Worm (Caenorhabditis elegans): ENCODE measurements around the gene col-119.

The col-119 gene

DNA sequence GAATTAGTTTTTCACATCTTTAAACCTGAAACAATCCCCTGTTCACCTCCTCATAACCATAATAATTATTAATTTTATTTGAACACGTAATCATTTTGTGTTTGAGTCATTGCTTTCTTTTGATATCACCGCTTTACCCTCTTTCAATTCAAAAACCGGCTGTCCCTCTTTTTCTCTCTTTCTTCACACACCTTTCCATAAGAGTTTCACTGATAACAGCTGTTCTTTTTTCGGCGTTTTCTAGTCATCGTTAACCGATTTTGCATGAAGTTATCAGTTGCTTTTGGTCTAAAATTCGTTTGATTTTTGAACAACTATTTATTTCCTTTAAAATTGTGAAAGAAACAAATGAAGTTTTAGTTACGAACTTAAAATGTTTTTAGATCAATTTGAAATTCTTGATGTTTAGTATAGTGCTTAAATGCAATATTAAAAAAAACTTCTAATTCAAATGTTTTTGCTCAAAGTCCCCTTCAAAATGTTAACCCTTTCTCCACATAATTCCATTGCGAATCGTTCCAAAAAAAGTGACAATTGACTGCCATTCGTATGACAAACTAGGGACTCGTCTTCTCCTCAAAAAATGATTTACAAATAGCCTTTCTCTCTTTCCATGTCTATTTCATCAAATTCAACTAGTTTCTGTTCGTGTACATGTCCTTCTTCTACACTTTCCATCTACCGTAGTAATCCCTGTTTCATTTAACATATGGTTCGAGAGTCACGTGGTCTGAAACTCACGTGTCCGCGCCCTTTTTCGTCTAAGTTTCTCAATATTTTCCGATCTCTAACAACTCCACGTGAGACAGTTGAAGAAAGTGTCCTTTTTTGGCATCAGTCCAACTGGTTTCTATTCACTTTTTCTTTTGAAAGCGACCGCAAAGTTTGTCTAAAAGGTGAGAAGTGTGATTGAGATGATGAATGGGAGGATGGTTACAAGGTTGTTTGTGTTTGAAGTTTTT lies 30.2 kb downstream of the col-119 start (continued):
- TF ChIP-seq ets-4 (GFP tag; optimal IDR thresholded peaks at IDR 0.05) (no peak), ztf-3 (GFP tag; optimal IDR thresholded peaks at IDR 0.05) (no peak), aptf-3 (GFP tag; IDR thresholded peaks at IDR 0.05) (no peak), rcor-1 (GFP tag; IDR thresholded peaks at IDR 0.05) (no peak), zfh-2 (GFP tag; conservative IDR thresholded peaks at IDR 0.05) (no peak), ceh-91 (GFP tag; IDR thresholded peaks at IDR 0.05) (no peak), nhr-80 (tag; optimal IDR thresholded peaks at IDR 0.05) (peak; percentile 66), bed-2 (GFP tag; IDR thresholded peaks at IDR 0.05) (no peak), lin-40 (tag; optimal IDR thresholded peaks at IDR 0.05) (peak; percentile 94), rec-8 (tag; optimal IDR thresholded peaks at IDR 0.05) (no peak), die-1 (tag; optimal IDR thresholded peaks at IDR 0.05) (peak; percentile 19), ZK185.1 (tag; optimal IDR thresholded peaks at IDR 0.05; ENCODE audit: poor library complexity, severe bottlenecking) (no peak), F10E7.11 (tag; optimal IDR thresholded peaks at IDR 0.05) (no peak), ztf-26 (tag; optimal IDR thresholded peaks at IDR 0.05) (peak; percentile 86), F52B5.7 (tag; optimal IDR thresholded peaks at IDR 0.05) (no peak), ceh-27 (GFP tag; optimal IDR thresholded peaks at IDR 0.05) (peak; percentile 70), egrh-3 (GFP tag; IDR thresholded peaks at IDR 0.05) (no peak), tbp1 (GFP tag; optimal IDR thresholded peaks at IDR 0.05) (peak; percentile 45), mel-28 (tag; optimal IDR thresholded peaks at IDR 0.05; ENCODE audit: borderline replicate concordance) (no peak), attf-3 (GFP tag; conservative IDR thresholded peaks at IDR 0.05) (no peak), pha-4 (tag; optimal IDR thresholded peaks at IDR 0.05) (no peak), chd-7 (tag; optimal IDR thresholded peaks at IDR 0.05) (peak; percentile 78), hrde-1 (tag; optimal IDR thresholded peaks at IDR 0.05; ENCODE audit: borderline replicate concordance) (no peak), tlf-1 (GFP tag; optimal IDR thresholded peaks at IDR 0.05) (peak; percentile 32), pbrm-1 (GFP tag; IDR thresholded peaks at IDR 0.05) (no peak), F22D6.2 (tag; optimal IDR thresholded peaks at IDR 0.05) (peak; percentile 69), F37B4.10 (GFP tag; IDR thresholded peaks at IDR 0.05) (no peak), lin-35 (GFP tag; optimal IDR thresholded peaks at IDR 0.05) (no peak), ztf-22 (GFP tag; optimal IDR thresholded peaks at IDR 0.05) (peak; percentile 43), madf-10 (tag; optimal IDR thresholded peaks at IDR 0.05) (no peak), ztf-25 (GFP tag; IDR thresholded peaks at IDR 0.05) (no peak), K11D2.4 (GFP tag; IDR thresholded peaks at IDR 0.05) (peak; percentile 68)

DNA sequence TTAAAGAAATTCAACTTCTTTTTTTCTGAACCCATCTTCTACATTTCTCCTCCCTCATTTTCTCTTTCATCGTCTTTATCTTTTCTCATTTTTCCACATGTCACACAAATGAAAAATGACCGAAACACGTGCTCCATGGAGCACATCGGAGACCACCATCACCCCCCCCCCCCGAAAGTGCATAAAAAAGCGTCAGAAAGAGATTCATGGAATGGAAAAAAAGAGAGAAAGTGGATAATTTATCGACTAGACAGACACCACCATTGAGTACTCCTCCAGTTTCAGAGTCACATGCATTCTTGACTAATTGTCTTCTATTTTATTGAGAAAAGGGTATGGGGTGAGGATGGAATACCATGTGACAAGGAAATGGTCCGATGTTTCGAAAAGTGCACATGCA lies 32.4 kb downstream of the col-119 start:
- TF ChIP-seq chd-7 (tag; optimal IDR thresholded peaks at IDR 0.05): no peak
- TF ChIP-seq unc-62 (GFP tag; optimal IDR thresholded peaks at IDR 0.05): no peak
- no peak for TF ChIP-seq lin-26 (GFP tag; IDR thresholded peaks at IDR 0.05)
- no peak for TF ChIP-seq sptf-2 (GFP tag; optimal IDR thresholded peaks at IDR 0.05)
- no peak for TF ChIP-seq lin-40 (tag; optimal IDR thresholded peaks at IDR 0.05)
- peak; percentile 13 for TF ChIP-seq somi-1 (GFP tag; optimal IDR thresholded peaks at IDR 0.05)
- peak; percentile 33 for TF ChIP-seq K12H6.12 (tag; optimal IDR thresholded peaks at IDR 0.05)
- TF ChIP-seq B0035.1 (tag; optimal IDR thresholded peaks at IDR 0.05): no peak
- TF ChIP-seq ceh-100 (GFP tag; IDR thresholded peaks at IDR 0.05): no peak
- TF ChIP-seq lin-35 (GFP tag; optimal IDR thresholded peaks at IDR 0.05): peak in 1 of 3 experiments; percentile 17
- TF ChIP-seq efl-1 (GFP tag; optimal IDR thresholded peaks at IDR 0.05): no peak
- TF ChIP-seq him-1 (tag; optimal IDR thresholded peaks at IDR 0.05): no peak
